Worm (Caenorhabditis elegans) whole organism, L4/young adult: ENCODE results near the gene str-253.

Experiments used
- W03F9.2 ChIP-seq: fragments of 150-350 bp; optimal IDR thresholded peaks from 2 replicates; lab custom pipeline; 2014; ENCODE audit warnings: missing biosample characterization, missing genetic modification characterization
- dao-5 ChIP-seq: sonication (generic microtip); optimal IDR thresholded peaks from 2 replicates; lab custom pipeline; 2016; ENCODE audit warnings: missing genotype, missing genetic modification characterization, moderate library complexity, missing compliant biosample characterization
- him-1 ChIP-seq: sonication (generic microtip); optimal IDR thresholded peaks from 2 replicates; lab custom pipeline; 2016; ENCODE audit warnings: missing genotype, missing genetic modification reagents, missing genetic modification characterization, missing compliant biosample characterization

ce11 chrV:2233177-2233576, 21.2 kb downstream of the str-253 start, which contains the start of gene nhr-96:
- TF ChIP-seq him-1 (no peak), W03F9.2 (tag; lab: Kevin White, UChicago) (no peak), dao-5 (tag; lab: Kevin White, UChicago) (no peak)
